Worm (Caenorhabditis elegans): Measurements from ENCODE around the gene C11E4.8.

DNA sequence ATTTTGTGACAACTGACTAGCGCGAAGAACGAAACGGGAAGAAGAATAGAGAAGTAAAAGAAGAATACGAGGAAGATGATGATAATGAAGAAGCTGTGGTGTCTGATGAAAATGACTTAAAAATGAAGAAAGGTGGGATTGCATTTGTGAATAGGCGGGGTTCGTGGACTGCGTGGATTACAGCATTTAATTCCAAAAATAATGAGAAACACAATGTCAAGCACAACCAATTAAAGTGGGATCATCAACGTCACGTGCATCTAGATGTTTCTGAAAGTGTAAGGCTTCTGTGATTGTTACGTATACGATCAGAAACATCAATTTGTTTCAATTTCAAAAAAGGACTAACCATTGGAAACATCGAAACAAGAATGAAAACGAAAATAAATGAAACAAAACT is 43.3 kb upstream of the C11E4.8 start, which contains the start of gene glb-17:
- TF ChIP-seq klf-2 (GFP tag; conservative IDR thresholded peaks at IDR 0.05) (no peak), ztf-23 (GFP tag; IDR thresholded peaks at IDR 0.05) (no peak), med-1 (GFP tag; optimal IDR thresholded peaks at IDR 0.05; ENCODE audit: insufficient read depth) (no peak), tab-1 (GFP tag; IDR thresholded peaks at IDR 0.05) (no peak), ztf-29 (GFP tag; IDR thresholded peaks at IDR 0.05) (no peak), ref-1 (GFP tag; conservative IDR thresholded peaks at IDR 0.05) (no peak), flt-1 (GFP tag; IDR thresholded peaks at IDR 0.05) (no peak), cog-1 (tag; optimal IDR thresholded peaks at IDR 0.05) (no peak)
